Fruit fly (Drosophila melanogaster) whole organism, embryonic: ENCODE results near the gene CG3635.

Experiments used
- Asciz ChIP-seq: fragments of 200-800 bp; sonication (Bioruptor generic); optimal IDR thresholded peaks from 2 replicates; lab custom pipeline; 2017; ENCODE audit warnings: missing biosample characterization, mild to moderate bottlenecking, missing genetic modification characterization, missing genetic modification reagents
- Bgb ChIP-seq: fragments of 200-800 bp; sonication (Bioruptor generic); IDR thresholded peaks from 2 replicates; pipeline ENCODE4 v1.3.6; 2022; ENCODE audit warnings: missing biosample characterization, missing genetic modification characterization; ENCODE audit not compliant: partially characterized antibody
- Bteb2 ChIP-seq: fragments of 200-800 bp; sonication (Bioruptor generic); optimal IDR thresholded peaks from 2 replicates; lab custom pipeline; 2016; ENCODE audit warnings: missing biosample characterization, missing genetic modification characterization
- CG10209 ChIP-seq: fragments of 200-800 bp; sonication (Bioruptor generic); optimal IDR thresholded peaks from 3 replicates; lab custom pipeline; 2017; ENCODE audit warnings: missing biosample characterization, mild to moderate bottlenecking, missing genetic modification characterization, missing genetic modification reagents
- CG11504 ChIP-seq: fragments of 200-800 bp; sonication (Bioruptor generic); optimal IDR thresholded peaks from 3 replicates; lab custom pipeline; 2019; ENCODE audit warnings: missing biosample characterization, mild to moderate bottlenecking, missing genetic modification characterization, moderate library complexity
- CG11723 ChIP-seq: fragments of 200-800 bp; sonication (Bioruptor generic); optimal IDR thresholded peaks from 2 replicates; lab custom pipeline; 2017; ENCODE audit warnings: missing biosample characterization, mild to moderate bottlenecking, missing genetic modification characterization
- CG12155 ChIP-seq: fragments of 200-800 bp; sonication (Bioruptor generic); optimal IDR thresholded peaks from 3 replicates; lab custom pipeline; 2016; ENCODE audit warnings: missing biosample characterization, missing genetic modification characterization
- CG12942 ChIP-seq: fragments of 200-800 bp; sonication (Bioruptor generic); optimal IDR thresholded peaks from 3 replicates; lab custom pipeline; 2016; ENCODE audit warnings: missing biosample characterization, missing genetic modification characterization
- CG13296 ChIP-seq: fragments of 200-800 bp; sonication (Bioruptor generic); optimal IDR thresholded peaks from 3 replicates; lab custom pipeline; 2018; ENCODE audit warnings: missing biosample characterization, mild to moderate bottlenecking, missing genetic modification characterization
- CG14441 ChIP-seq: fragments of 200-800 bp; sonication (Bioruptor generic); IDR thresholded peaks from 2 replicates; pipeline ENCODE4 v1.3.6; 2022; ENCODE audit warnings: missing biosample characterization, missing genetic modification characterization
- CG17359 ChIP-seq: fragments of 200-800 bp; sonication (Bioruptor generic); optimal IDR thresholded peaks from 3 replicates; lab custom pipeline; 2018; ENCODE audit warnings: missing biosample characterization, mild to moderate bottlenecking, missing genetic modification characterization, moderate library complexity
- CG18476 ChIP-seq: fragments of 200-800 bp; sonication (Bioruptor generic); optimal IDR thresholded peaks from 2 replicates; lab custom pipeline; 2016; ENCODE audit warnings: missing biosample characterization, mild to moderate bottlenecking, missing genetic modification characterization
- CG2199 ChIP-seq: fragments of 200-800 bp; sonication (Bioruptor generic); IDR thresholded peaks from 3 replicates; pipeline ENCODE4 v1.3.6; 2022; ENCODE audit warnings: missing biosample characterization, missing genetic modification characterization
- CG2712 ChIP-seq: fragments of 200-800 bp; optimal IDR thresholded peaks from 3 replicates; lab custom pipeline; 2019; ENCODE audit warnings: missing biosample characterization, mild to moderate bottlenecking, missing genetic modification characterization, moderate library complexity
- CG30403 ChIP-seq: fragments of 200-800 bp; sonication (Bioruptor generic); optimal IDR thresholded peaks from 3 replicates; lab custom pipeline; 2016; ENCODE audit warnings: missing biosample characterization, missing genetic modification characterization
- CG31441 ChIP-seq: fragments of 200-800 bp; sonication (Bioruptor generic); IDR thresholded peaks from 2 replicates; pipeline ENCODE4 v1.3.6; 2022; ENCODE audit warnings: missing biosample characterization, missing genetic modification characterization
- CG4282 ChIP-seq: fragments of 200-800 bp; sonication (Bioruptor generic); optimal IDR thresholded peaks from 2 replicates; lab custom pipeline; 2016; ENCODE audit warnings: missing biosample characterization, missing genetic modification characterization
- CG8290 ChIP-seq, 3 experiments: fragments of 200-800 bp; sonication (Bioruptor generic); optimal IDR thresholded peaks; 2 replicates each; lab custom pipeline; 2016 to 2019; ENCODE audit warnings: missing biosample characterization in 3 of 3, missing genetic modification characterization in 3 of 3, mild to moderate bottlenecking in 2 of 3, moderate library complexity in 1 of 3
- CG8765 ChIP-seq: fragments of 200-800 bp; sonication (Bioruptor generic); IDR thresholded peaks from 2 replicates; pipeline ENCODE4 v1.3.6; 2022; ENCODE audit warnings: missing biosample characterization, missing genetic modification characterization
- CG9437 ChIP-seq: fragments of 200-800 bp; sonication (Bioruptor generic); optimal IDR thresholded peaks from 2 replicates; lab custom pipeline; 2018; ENCODE audit warnings: missing biosample characterization, mild to moderate bottlenecking, missing genetic modification characterization
- CG9609 ChIP-seq: fragments of 200-800 bp; sonication (Bioruptor generic); optimal IDR thresholded peaks from 3 replicates; lab custom pipeline; 2016; ENCODE audit warnings: missing biosample characterization, missing genetic modification characterization
- D19A ChIP-seq: fragments of 200-800 bp; optimal IDR thresholded peaks from 3 replicates; lab custom pipeline; 2019; ENCODE audit warnings: missing biosample characterization, mild to moderate bottlenecking, missing genetic modification characterization, moderate library complexity
- GATAe ChIP-seq: fragments of 200-800 bp; sonication (Bioruptor generic); conservative IDR thresholded peaks from 2 replicates; pipeline ENCODE4 v1.3.6; 2022; ENCODE audit warnings: missing biosample characterization, missing genetic modification characterization
- H15 ChIP-seq: fragments of 200-800 bp; sonication (Bioruptor generic); IDR thresholded peaks from 3 replicates; pipeline ENCODE4 v1.3.6; 2022; ENCODE audit warnings: missing biosample characterization, missing genetic modification characterization
- HmgZ ChIP-seq: fragments of 200-800 bp; sonication (Bioruptor generic); optimal IDR thresholded peaks from 2 replicates; lab custom pipeline; 2018; ENCODE audit warnings: missing biosample characterization, mild to moderate bottlenecking, missing genetic modification characterization
- Hr78 ChIP-seq, 2 experiments: fragments of 200-800 bp in 1 of 2; fragments of >200 bp in 1 of 2; sonication (Bioruptor generic) in 1 of 2; optimal IDR thresholded peaks; 2 replicates each; lab custom pipeline; 2017 to 2019; ENCODE audit warnings: missing biosample characterization in 2 of 2, missing genetic modification characterization in 2 of 2, mild to moderate bottlenecking in 1 of 2, moderate library complexity in 1 of 2
- Nf-YA ChIP-seq: fragments of 200-800 bp; sonication (Bioruptor generic); IDR thresholded peaks from 2 replicates; pipeline ENCODE4 v1.3.6; 2022; ENCODE audit warnings: missing biosample characterization, missing genetic modification characterization
- Nf-YB ChIP-seq: fragments of 200-800 bp; sonication (Bioruptor generic); optimal IDR thresholded peaks from 3 replicates; lab custom pipeline; 2019; ENCODE audit warnings: missing biosample characterization, mild to moderate bottlenecking, missing genetic modification characterization, moderate library complexity
- Ssrp ChIP-seq: fragments of 200-800 bp; sonication (Bioruptor generic); optimal IDR thresholded peaks from 2 replicates; lab custom pipeline; 2018; ENCODE audit warnings: missing biosample characterization, mild to moderate bottlenecking, missing genetic modification characterization, moderate library complexity
- Tbp ChIP-seq: fragments of >200 bp; optimal IDR thresholded peaks from 2 replicates; lab custom pipeline; 2018; ENCODE audit warnings: missing biosample characterization, missing genetic modification characterization
- ab ChIP-seq: fragments of 200-800 bp; sonication (Bioruptor generic); optimal IDR thresholded peaks from 2 replicates; lab custom pipeline; 2016; ENCODE audit warnings: missing biosample characterization, missing genetic modification characterization
- cato ChIP-seq: fragments of 200-800 bp; sonication (Bioruptor generic); optimal IDR thresholded peaks from 2 replicates; lab custom pipeline; 2016; ENCODE audit warnings: missing biosample characterization, missing genetic modification characterization, borderline replicate concordance
- dati ChIP-seq: fragments of 200-800 bp; sonication (Bioruptor generic); IDR thresholded peaks from 2 replicates; pipeline ENCODE4 v1.3.6; 2022; ENCODE audit warnings: missing biosample characterization, missing genetic modification characterization
- exex ChIP-seq: fragments of 200-800 bp; sonication (Bioruptor generic); optimal IDR thresholded peaks from 4 replicates; lab custom pipeline; 2018; ENCODE audit warnings: missing biosample characterization, mild to moderate bottlenecking, missing genetic modification characterization, moderate library complexity
- ftz-f1 ChIP-seq: fragments of 200-800 bp; sonication (Bioruptor generic); optimal IDR thresholded peaks from 2 replicates; lab custom pipeline; 2016; ENCODE audit warnings: missing biosample characterization, missing genetic modification characterization
- gcm ChIP-seq: fragments of 200-800 bp; sonication (Bioruptor generic); optimal IDR thresholded peaks from 2 replicates; lab custom pipeline; 2019; ENCODE audit warnings: missing biosample characterization, mild to moderate bottlenecking, missing genetic modification characterization, moderate library complexity
- lilli ChIP-seq: fragments of 200-800 bp; sonication (Bioruptor generic); optimal IDR thresholded peaks from 3 replicates; lab custom pipeline; 2016; ENCODE audit warnings: missing biosample characterization, missing genetic modification characterization
- mirr ChIP-seq: fragments of 200-800 bp; sonication (Bioruptor generic); optimal IDR thresholded peaks from 3 replicates; lab custom pipeline; 2018; ENCODE audit warnings: missing biosample characterization, mild to moderate bottlenecking, missing genetic modification characterization
- phol ChIP-seq: fragments of 200-800 bp; sonication (Bioruptor generic); optimal IDR thresholded peaks from 3 replicates; lab custom pipeline; 2018; ENCODE audit warnings: missing biosample characterization, mild to moderate bottlenecking, missing genetic modification characterization, moderate library complexity
- pnt ChIP-seq: fragments of 200-800 bp; sonication (Bioruptor generic); optimal IDR thresholded peaks from 3 replicates; lab custom pipeline; 2016; ENCODE audit warnings: missing biosample characterization, missing genetic modification characterization
- row ChIP-seq: fragments of 200-800 bp; sonication (Bioruptor generic); IDR thresholded peaks from 3 replicates; pipeline ENCODE4 v1.3.6; 2022; ENCODE audit warnings: missing biosample characterization, missing genetic modification characterization
- salm ChIP-seq: fragments of 200-800 bp; sonication (Bioruptor generic); optimal IDR thresholded peaks from 2 replicates; lab custom pipeline; 2018; ENCODE audit warnings: missing biosample characterization, mild to moderate bottlenecking, missing genetic modification characterization
- sens ChIP-seq: fragments of 200-800 bp; sonication (Bioruptor generic); peaks from one replicate; lab custom pipeline; 2016; ENCODE audit warnings: missing biosample characterization, missing genetic modification characterization
- slbo ChIP-seq: fragments of 200-800 bp; sonication (Bioruptor generic); IDR thresholded peaks from 2 replicates; pipeline ENCODE4 v1.3.6; 2022; ENCODE audit warnings: missing biosample characterization, missing genetic modification characterization
- vvl ChIP-seq: fragments of 200-800 bp; sonication (Bioruptor generic); IDR thresholded peaks from 2 replicates; pipeline ENCODE4 v1.3.6; 2022; ENCODE audit warnings: missing biosample characterization, missing genetic modification characterization
- zen ChIP-seq: fragments of 200-800 bp; sonication (Bioruptor generic); optimal IDR thresholded peaks from 3 replicates; lab custom pipeline; 2018; ENCODE audit warnings: missing biosample characterization, mild to moderate bottlenecking, missing genetic modification characterization, moderate library complexity

CG3635 gene

DNA sequence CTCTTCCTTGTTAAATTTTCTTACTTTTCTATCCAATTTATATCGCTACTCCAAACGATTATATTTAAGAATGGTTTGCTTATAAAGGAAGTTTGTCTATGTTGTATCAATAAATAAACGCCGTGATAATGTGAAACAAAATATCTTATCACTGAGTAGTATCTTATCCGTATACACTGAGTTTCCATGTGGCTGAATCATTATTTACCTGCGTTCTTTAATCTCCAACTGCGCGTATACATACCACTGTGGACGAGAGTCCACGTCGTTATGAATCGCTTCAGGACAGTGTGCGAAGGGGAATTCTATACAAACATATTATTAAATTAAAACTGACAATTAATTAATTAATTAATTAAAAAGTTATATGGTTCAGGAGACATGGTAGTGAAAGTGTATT is 35.9 kb upstream of the CG3635 start:
- TF ChIP-seq lilli (no peak), cato (GFP tag; lab: Kevin White, UChicago) (no peak), mirr (peak; percentile 61), ab (GFP tag; lab: Kevin White, UChicago) (no peak), ftz-f1 (GFP tag; lab: Kevin White, UChicago) (no peak), Bgb (GFP tag; lab: Robert Waterston, UW) (no peak), GATAe (GFP tag; lab: Robert Waterston, UW) (peak; percentile 42), zen (no peak), Nf-YA (GFP tag; lab: Robert Waterston, UW) (no peak), Nf-YB (no peak), CG31441 (GFP tag; lab: Robert Waterston, UW) (0 out of 2 replicates have a peak, but pooled peaks have one; percentile 23), CG30403 (GFP tag; lab: Kevin White, UChicago) (no peak), CG12942 (no peak), CG8290 (GFP tag; optimal IDR thresholded peaks at IDR 0.05; lab: Kevin White, UChicago) (no peak), CG8290 (tag; optimal IDR thresholded peaks at IDR 0.05; lab: Kevin White, UChicago) (peak in 1 of 2 experiments; percentile 12), CG8765 (GFP tag; lab: Robert Waterston, UW) (no peak), CG2712 (tag; lab: Kevin White, UChicago) (no peak), Tbp (GFP tag; lab: Kevin White, UChicago) (no peak), Bteb2 (GFP tag; lab: Kevin White, UChicago) (no peak), Ssrp (tag; lab: Kevin White, UChicago) (no peak), Asciz (GFP tag; lab: Kevin White, UChicago) (no peak), CG18476 (GFP tag; lab: Kevin White, UChicago) (no peak), slbo (GFP tag; lab: Robert Waterston, UW) (0 out of 2 replicates have a peak, but pooled peaks have one; percentile 8), CG11504 (peak; percentile 25), exex (tag; lab: Kevin White, UChicago) (peak; percentile 48), pnt (no peak), CG9609 (no peak), Hr78 (GFP tag; optimal IDR thresholded peaks at IDR 0.05; lab: Kevin White, UChicago) (no peak), CG10209 (GFP tag; lab: Kevin White, UChicago) (no peak), CG11723 (GFP tag; lab: Kevin White, UChicago) (no peak), CG14441 (GFP tag; lab: Robert Waterston, UW) (0 out of 2 replicates have a peak, but pooled peaks have one; percentile 28), CG2199 (GFP tag; lab: Robert Waterston, UW) (peak; percentile 90), H15 (GFP tag; lab: Robert Waterston, UW) (no peak), CG12155 (GFP tag; lab: Kevin White, UChicago) (no peak), D19A (no peak), salm (tag; lab: Kevin White, UChicago) (no peak), sens (GFP tag; lab: Kevin White, UChicago) (peak; percentile 16), gcm (GFP tag; lab: Kevin White, UChicago) (no peak), HmgZ (peak; percentile 15), CG4282 (GFP tag; lab: Kevin White, UChicago) (no peak), CG9437 (GFP tag; lab: Kevin White, UChicago) (no peak), row (GFP tag; lab: Robert Waterston, UW) (peak; percentile 49), CG17359 (tag; lab: Kevin White, UChicago) (no peak), CG13296 (GFP tag; lab: Kevin White, UChicago) (no peak), vvl (GFP tag; lab: Robert Waterston, UW) (no peak), dati (GFP tag; lab: Robert Waterston, UW) (no peak), phol (tag; lab: Kevin White, UChicago) (no peak)
